Worm (Caenorhabditis elegans): ENCODE results near the gene nhr-3.
"Not testable (repeated sequence)": the region's sequence is repeated elsewhere in the genome, so short reads cannot be mapped to it uniquely, and the experiment has no call there.

The nhr-3 gene

DNA sequence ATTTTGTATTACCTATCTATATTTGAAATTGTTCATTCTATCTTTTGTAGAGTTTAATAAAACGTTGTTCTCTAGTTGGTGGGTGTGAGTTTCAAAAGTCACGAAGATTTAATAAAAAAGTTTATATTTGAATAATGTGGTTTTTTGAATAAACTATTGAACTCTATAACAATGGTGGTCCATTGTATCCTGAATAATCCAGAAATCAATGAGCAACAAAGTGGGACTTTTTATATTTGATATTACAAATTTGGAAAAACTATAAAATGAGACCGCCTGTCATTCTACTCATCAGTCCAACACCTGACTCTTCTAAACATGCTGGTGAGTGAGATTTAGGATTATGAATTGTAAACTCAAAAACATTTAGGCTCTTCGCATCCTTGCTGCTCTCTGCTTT is 29.9 kb upstream of the nhr-3 start, which contains the start of gene nspc-19:
nspc-19 (plus strand) TSS at position 301 of the 400 bp plus-strand sequence.
- not testable (repeated sequence) for TF ChIP-seq lin-32 (GFP tag; optimal IDR thresholded peaks at IDR 0.05); nhr-76 (tag; optimal IDR thresholded peaks at IDR 0.05); cnd-1 (tag; optimal IDR thresholded peaks at IDR 0.05)

DNA sequence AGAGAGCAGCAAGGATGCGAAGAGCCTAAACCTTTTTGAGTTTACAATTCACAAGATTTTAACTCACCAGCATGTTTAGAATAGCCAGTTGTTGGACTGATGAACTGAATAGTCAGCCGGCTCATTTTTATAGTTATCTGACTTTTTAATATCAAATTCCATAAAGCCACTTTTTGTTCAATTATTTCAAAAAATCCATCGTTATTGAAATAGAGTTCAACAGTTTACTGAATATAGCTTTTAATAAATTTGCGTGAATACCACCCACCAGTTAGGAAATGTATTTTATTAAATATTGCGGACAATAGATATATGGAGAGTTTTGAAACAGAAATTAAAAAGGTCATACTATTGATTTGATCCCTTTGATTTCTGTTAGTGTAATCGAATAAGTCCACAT is 28.2 kb upstream of the nhr-3 start, which contains the start of gene nspc-20:
nspc-20 (minus strand) TSS at position 101 of the 400 bp plus-strand sequence.
- TF ChIP-seq blmp-1 (tag; optimal IDR thresholded peaks at IDR 0.05) (no peak), M03D4.4 (tag; optimal IDR thresholded peaks at IDR 0.05) (no peak), lin-32 (GFP tag; optimal IDR thresholded peaks at IDR 0.05) (no peak), ceh-39 (tag; optimal IDR thresholded peaks at IDR 0.05) (no peak), hlh-1 (tag; optimal IDR thresholded peaks at IDR 0.05) (no peak), unc-120 (tag; optimal IDR thresholded peaks at IDR 0.05; ENCODE audit: poor library complexity, severe bottlenecking) (no peak), ztf-11 (tag; optimal IDR thresholded peaks at IDR 0.05) (no peak), ham-2 (GFP tag; optimal IDR thresholded peaks at IDR 0.05) (no peak), bed-3 (GFP tag; optimal IDR thresholded peaks at IDR 0.05) (no peak), drap-1 (GFP tag; optimal IDR thresholded peaks at IDR 0.05) (no peak), cnd-1 (tag; optimal IDR thresholded peaks at IDR 0.05) (no peak), nhr-237 (tag; optimal IDR thresholded peaks at IDR 0.05) (no peak), sem-2 (GFP tag; optimal IDR thresholded peaks at IDR 0.05) (no peak), nhr-12 (tag; optimal IDR thresholded peaks at IDR 0.05) (no peak), elt-3 (tag; optimal IDR thresholded peaks at IDR 0.05) (no peak), flh-1 (GFP tag; optimal IDR thresholded peaks at IDR 0.05) (no peak), mep-1 (tag; optimal IDR thresholded peaks at IDR 0.05) (no peak), zip-8 (tag; optimal IDR thresholded peaks at IDR 0.05) (no peak), unc-39 (tag; optimal IDR thresholded peaks at IDR 0.05) (no peak), sptf-1 (tag; optimal IDR thresholded peaks at IDR 0.05) (no peak)

DNA sequence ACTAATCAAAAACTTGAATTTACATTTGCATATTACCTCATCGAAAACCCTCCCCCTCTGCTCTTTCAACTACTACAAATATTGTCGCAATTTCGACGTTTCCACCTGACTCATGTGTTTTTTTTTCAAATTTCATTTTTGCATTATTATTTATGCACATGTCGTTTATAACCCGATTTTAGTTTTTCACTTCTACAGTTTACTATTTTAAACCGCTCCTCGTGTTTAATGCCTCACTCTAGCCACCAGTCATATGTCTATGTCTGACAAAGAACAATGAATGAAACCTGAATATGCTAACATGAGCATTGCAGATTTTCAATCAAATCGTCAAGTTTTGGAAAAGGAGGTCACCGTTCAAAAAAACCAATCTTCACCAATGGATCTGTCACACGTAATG is 24.2 kb upstream of the nhr-3 start, which contains the start of gene T24C2.5:
T24C2.5 (plus strand) TSS at position 301 of the 400 bp plus-strand sequence.
- TF ChIP-seq ceh-39 (tag; optimal IDR thresholded peaks at IDR 0.05) = no peak
- TF ChIP-seq M03D4.4 (tag; optimal IDR thresholded peaks at IDR 0.05) = no peak
- TF ChIP-seq tbx-8 (GFP tag; optimal IDR thresholded peaks at IDR 0.05) = no peak
- no peak for TF ChIP-seq mls-2 (tag; optimal IDR thresholded peaks at IDR 0.05)
- no peak for TF ChIP-seq drap-1 (GFP tag; optimal IDR thresholded peaks at IDR 0.05)
- TF ChIP-seq elt-1 (tag; optimal IDR thresholded peaks at IDR 0.05; ENCODE audit: borderline replicate concordance, insufficient read depth) = no peak
- TF ChIP-seq ztf-11 (tag; optimal IDR thresholded peaks at IDR 0.05) = no peak
- no peak for TF ChIP-seq ham-2 (GFP tag; optimal IDR thresholded peaks at IDR 0.05)
- no peak for TF ChIP-seq lin-32 (GFP tag; optimal IDR thresholded peaks at IDR 0.05)
- TF ChIP-seq snpc-4 (tag; optimal IDR thresholded peaks at IDR 0.05) = no peak
- no peak for TF ChIP-seq nhr-28 (tag; optimal IDR thresholded peaks at IDR 0.05)
- no peak for TF ChIP-seq unc-62 (GFP tag; optimal IDR thresholded peaks at IDR 0.05)
- no peak for TF ChIP-seq mab-5 (tag; optimal IDR thresholded peaks at IDR 0.05)
- no peak for TF ChIP-seq lsy-2 (tag; optimal IDR thresholded peaks at IDR 0.05)

DNA sequence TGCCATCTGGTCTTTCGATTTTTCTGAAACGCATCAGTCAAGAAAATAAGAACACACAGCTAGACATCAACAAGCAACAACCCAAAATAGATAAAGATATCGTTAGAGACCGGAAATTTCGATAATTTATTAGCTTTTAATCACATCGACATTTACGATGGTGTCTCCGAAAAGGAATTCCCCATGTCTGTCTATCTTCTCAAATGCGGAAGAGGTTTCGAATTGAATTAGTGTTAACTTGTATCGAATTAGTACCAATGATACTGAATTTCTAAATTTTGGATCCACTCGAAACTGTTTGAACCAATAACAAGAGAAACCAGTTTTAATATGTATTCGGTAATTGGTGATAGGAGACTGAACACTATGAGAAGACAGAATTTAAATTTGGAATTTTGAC is 23.7 kb upstream of the nhr-3 start:
- no peak for TF ChIP-seq ham-2 (GFP tag; optimal IDR thresholded peaks at IDR 0.05)
- no peak for TF ChIP-seq lin-32 (GFP tag; optimal IDR thresholded peaks at IDR 0.05)
- TF ChIP-seq ces-1 (GFP tag; optimal IDR thresholded peaks at IDR 0.05) = no peak
- no peak for TF ChIP-seq blmp-1 (tag; optimal IDR thresholded peaks at IDR 0.05)
- no peak for TF ChIP-seq drap-1 (GFP tag; optimal IDR thresholded peaks at IDR 0.05)
- no peak for TF ChIP-seq sptf-1 (tag; optimal IDR thresholded peaks at IDR 0.05)
- TF ChIP-seq sem-2 (GFP tag; optimal IDR thresholded peaks at IDR 0.05) = no peak
- no peak for TF ChIP-seq nhr-76 (tag; optimal IDR thresholded peaks at IDR 0.05)
- TF ChIP-seq unc-120 (tag; optimal IDR thresholded peaks at IDR 0.05; ENCODE audit: poor library complexity, severe bottlenecking) = no peak
- no peak for TF ChIP-seq zip-8 (tag; optimal IDR thresholded peaks at IDR 0.05)
- TF ChIP-seq ceh-43 (GFP tag; optimal IDR thresholded peaks at IDR 0.05) = no peak

DNA sequence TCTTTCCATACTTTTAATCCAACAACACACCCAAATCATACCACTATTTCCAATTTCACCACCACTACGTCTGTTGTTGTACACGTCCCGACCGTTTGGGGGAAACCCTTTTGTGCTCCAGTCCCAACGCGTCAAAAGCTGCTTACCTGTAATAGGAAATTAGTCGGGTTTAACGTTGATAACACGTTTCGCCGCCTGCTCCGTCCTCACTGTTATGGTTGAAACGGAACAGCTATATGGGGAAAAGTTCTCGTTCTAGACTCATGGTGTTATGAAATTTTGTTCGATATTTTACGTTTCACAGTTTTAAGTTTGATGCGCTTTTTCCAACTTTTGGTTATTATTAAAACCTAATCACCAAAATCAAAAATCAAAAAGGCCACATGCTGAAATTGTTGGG is 22.4 kb upstream of the nhr-3 start:
- TF ChIP-seq cnd-1 (tag; optimal IDR thresholded peaks at IDR 0.05) (no peak), nhr-76 (tag; optimal IDR thresholded peaks at IDR 0.05) (no peak), ceh-83 (GFP tag; optimal IDR thresholded peaks at IDR 0.05) (no peak), sptf-1 (tag; optimal IDR thresholded peaks at IDR 0.05) (no peak), elt-1 (tag; optimal IDR thresholded peaks at IDR 0.05; ENCODE audit: borderline replicate concordance, insufficient read depth) (no peak), zip-8 (tag; optimal IDR thresholded peaks at IDR 0.05) (no peak), flh-1 (GFP tag; optimal IDR thresholded peaks at IDR 0.05) (no peak), nhr-12 (tag; optimal IDR thresholded peaks at IDR 0.05) (no peak), tbx-8 (GFP tag; optimal IDR thresholded peaks at IDR 0.05) (no peak), snpc-4 (tag; optimal IDR thresholded peaks at IDR 0.05) (no peak), elt-3 (tag; optimal IDR thresholded peaks at IDR 0.05) (no peak), blmp-1 (tag; optimal IDR thresholded peaks at IDR 0.05) (no peak), unc-120 (tag; optimal IDR thresholded peaks at IDR 0.05; ENCODE audit: poor library complexity, severe bottlenecking) (no peak), pha-4 (tag; optimal IDR thresholded peaks at IDR 0.05) (no peak), ceh-39 (tag; optimal IDR thresholded peaks at IDR 0.05) (no peak), ceh-43 (GFP tag; optimal IDR thresholded peaks at IDR 0.05) (no peak), unc-62 (GFP tag; optimal IDR thresholded peaks at IDR 0.05) (no peak), mab-5 (tag; optimal IDR thresholded peaks at IDR 0.05) (no peak), ces-1 (GFP tag; optimal IDR thresholded peaks at IDR 0.05) (no peak)

All from whole organism, mixed stage, embryonic.